Worm (Caenorhabditis elegans) whole organism, young adult: ENCODE data around the gene D1086.12.
A peak's percentile ranks its signal among the peaks of the same experiment; 100 is the strongest.

Source experiments
- B0035.1 ChIP-seq: sonication (generic microtip); optimal IDR thresholded peaks from 2 replicates; lab custom pipeline; 2016; ENCODE audit warnings: missing genetic modification characterization, mild to moderate bottlenecking, missing compliant biosample characterization, missing genotype, missing genetic modification reagents
- F33H1.4 ChIP-seq: fragments of 200-800 bp; sonication (Bioruptor generic); IDR thresholded peaks from 2 replicates; pipeline ENCODE4 v1.3.6; 2022; ENCODE audit warnings: missing genetic modification reagents, missing genetic modification characterization, missing compliant biosample characterization
- F52B5.7 ChIP-seq: sonication (generic microtip); optimal IDR thresholded peaks from 2 replicates; lab custom pipeline; 2016; ENCODE audit warnings: mild to moderate bottlenecking, missing genetic modification characterization, missing compliant biosample characterization
- F55B11.4 ChIP-seq: sonication (generic microtip); optimal IDR thresholded peaks from 2 replicates; lab custom pipeline; 2016; ENCODE audit warnings: missing compliant biosample characterization, missing genetic modification characterization, borderline replicate concordance; ENCODE audit not compliant: insufficient read depth
- F57A8.1 ChIP-seq: fragments of 200-800 bp; sonication (Bioruptor generic); optimal IDR thresholded peaks from 2 replicates; lab custom pipeline; 2018; ENCODE audit warnings: mild to moderate bottlenecking, missing genetic modification characterization, moderate library complexity, missing compliant biosample characterization
- F57C9.4 ChIP-seq: sonication (generic microtip); optimal IDR thresholded peaks from 2 replicates; lab custom pipeline; 2017; ENCODE audit warnings: mild to moderate bottlenecking, missing genetic modification characterization, missing compliant biosample characterization
- K12H6.12 ChIP-seq: fragments of 200-800 bp; sonication (Bioruptor generic); optimal IDR thresholded peaks from 2 replicates; lab custom pipeline; 2018; ENCODE audit warnings: mild to moderate bottlenecking, missing genetic modification characterization, missing compliant biosample characterization
- ZK185.1 ChIP-seq: sonication (generic microtip); optimal IDR thresholded peaks from 2 replicates; lab custom pipeline; 2016; ENCODE audit warnings: mild to moderate bottlenecking, missing genetic modification characterization, missing compliant biosample characterization; ENCODE audit not compliant: poor library complexity, severe bottlenecking
- ama-1 ChIP-seq, 3 experiments: fragments of 150-350 bp in 1 of 3; sonication (generic microtip) in 2 of 3; optimal IDR thresholded peaks; 2 replicates each; lab custom pipeline; 2014 to 2018; ENCODE audit warnings: missing biosample characterization in 2 of 3, missing genetic modification characterization in 2 of 3, missing genetic modification reagents in 2 of 3
- aptf-2 ChIP-seq: fragments of 200-800 bp; sonication (Bioruptor generic); conservative IDR thresholded peaks from 2 replicates; pipeline ENCODE4 v1.3.6; 2022; ENCODE audit warnings: missing genetic modification reagents, missing genetic modification characterization, missing compliant biosample characterization
- athp-1 ChIP-seq: sonication (generic microtip); optimal IDR thresholded peaks from 2 replicates; lab custom pipeline; 2017; ENCODE audit warnings: mild to moderate bottlenecking, missing genetic modification characterization, missing compliant biosample characterization
- ceh-27 ChIP-seq: fragments of 200-800 bp; sonication (Bioruptor generic); optimal IDR thresholded peaks from 2 replicates; lab custom pipeline; 2018; ENCODE audit warnings: mild to moderate bottlenecking, missing genetic modification characterization, moderate library complexity, missing compliant biosample characterization
- ceh-40 ChIP-seq: fragments of 200-800 bp; sonication (Bioruptor generic); IDR thresholded peaks from 2 replicates; pipeline ENCODE4 v1.3.6; 2022; ENCODE audit warnings: missing genetic modification characterization, missing compliant biosample characterization
- ceh-79 ChIP-seq: sonication (generic microtip); optimal IDR thresholded peaks from 2 replicates; lab custom pipeline; 2017; ENCODE audit warnings: mild to moderate bottlenecking, missing genetic modification characterization, missing compliant biosample characterization
- dox-1 ChIP-seq: fragments of 200-800 bp; sonication (Bioruptor generic); IDR thresholded peaks from 2 replicates; pipeline ENCODE4 v1.3.6; 2022; ENCODE audit warnings: missing genetic modification reagents, missing genetic modification characterization, missing compliant biosample characterization
- gei-17 ChIP-seq: fragments of 200-800 bp; sonication (Bioruptor generic); optimal IDR thresholded peaks from 2 replicates; lab custom pipeline; 2018; ENCODE audit warnings: mild to moderate bottlenecking, missing genetic modification characterization, missing compliant biosample characterization
- hmg-1.2 ChIP-seq: fragments of 200-800 bp; sonication (Bioruptor generic); IDR thresholded peaks from 2 replicates; pipeline ENCODE4 v1.3.6; 2022; ENCODE audit warnings: missing genetic modification reagents, missing genetic modification characterization, missing compliant biosample characterization
- hmg-20 ChIP-seq: fragments of 200-800 bp; sonication (Bioruptor generic); IDR thresholded peaks from 2 replicates; pipeline ENCODE4 v1.3.6; 2022; ENCODE audit warnings: missing genetic modification reagents, missing genetic modification characterization, missing compliant biosample characterization
- hsf-1 ChIP-seq: fragments of 200-800 bp; sonication (Bioruptor generic); IDR thresholded peaks from 2 replicates; pipeline ENCODE4 v1.3.6; 2022; ENCODE audit warnings: missing genetic modification reagents, missing genetic modification characterization, missing compliant biosample characterization
- lag-1 ChIP-seq: fragments of 200-800 bp; sonication (Bioruptor generic); IDR thresholded peaks from 2 replicates; pipeline ENCODE4 v1.3.6; 2022; ENCODE audit warnings: missing genetic modification reagents, missing genetic modification characterization, missing compliant biosample characterization
- lsy-27 ChIP-seq: sonication (generic microtip); optimal IDR thresholded peaks from 2 replicates; lab custom pipeline; 2017; ENCODE audit warnings: missing genetic modification characterization, mild to moderate bottlenecking, missing compliant biosample characterization, antibody characterized with exemption, missing genotype, borderline replicate concordance; ENCODE audit not compliant: insufficient read depth
- mel-28 ChIP-seq: sonication (generic microtip); optimal IDR thresholded peaks from 2 replicates; lab custom pipeline; 2016; ENCODE audit warnings: borderline replicate concordance, mild to moderate bottlenecking, missing genetic modification characterization, missing compliant biosample characterization
- nhr-120 ChIP-seq: fragments of 200-800 bp; sonication (Bioruptor generic); IDR thresholded peaks from 2 replicates; pipeline ENCODE4 v1.3.6; 2022; ENCODE audit warnings: missing genetic modification characterization, missing compliant biosample characterization
- nhr-80 ChIP-seq: sonication (generic microtip); optimal IDR thresholded peaks from 2 replicates; lab custom pipeline; 2016; ENCODE audit warnings: missing genetic modification characterization, missing compliant biosample characterization
- nhr-90 ChIP-seq: sonication (generic microtip); optimal IDR thresholded peaks from 2 replicates; lab custom pipeline; 2016; ENCODE audit warnings: missing genotype, mild to moderate bottlenecking, missing genetic modification characterization, missing compliant biosample characterization
- snpc-1.3 ChIP-seq: sonication (generic microtip); optimal IDR thresholded peaks from 2 replicates; lab custom pipeline; 2017; ENCODE audit warnings: missing genetic modification characterization, mild to moderate bottlenecking, missing compliant biosample characterization, antibody characterized with exemption, moderate library complexity, missing genotype, missing genetic modification reagents; ENCODE audit not compliant: insufficient read depth
- tbp1 ChIP-seq: fragments of 200-800 bp; sonication (Bioruptor generic); optimal IDR thresholded peaks from 2 replicates; lab custom pipeline; 2018; ENCODE audit warnings: mild to moderate bottlenecking, missing genetic modification characterization, missing compliant biosample characterization
- tbx-9 ChIP-seq: sonication (generic microtip); optimal IDR thresholded peaks from 2 replicates; lab custom pipeline; 2016; ENCODE audit warnings: borderline replicate concordance, missing genetic modification characterization, inconsistent platforms, missing compliant biosample characterization
- unc-130 ChIP-seq: sonication (generic microtip); optimal IDR thresholded peaks from 2 replicates; lab custom pipeline; 2016; ENCODE audit warnings: missing genetic modification reagents, missing genetic modification characterization, missing compliant biosample characterization
- xnd-1 ChIP-seq: sonication (generic microtip); optimal IDR thresholded peaks from 2 replicates; lab custom pipeline; 2016; ENCODE audit warnings: missing genotype, missing genetic modification reagents, missing genetic modification characterization, missing compliant biosample characterization
- zfh-2 ChIP-seq: fragments of 200-800 bp; sonication (Bioruptor generic); conservative IDR thresholded peaks from 2 replicates; pipeline ENCODE4 v1.3.6; 2022; ENCODE audit warnings: missing genetic modification reagents, missing genetic modification characterization, missing compliant biosample characterization
- ztf-25 ChIP-seq: fragments of 200-800 bp; sonication (Bioruptor generic); IDR thresholded peaks from 2 replicates; pipeline ENCODE4 v1.3.6; 2022; ENCODE audit warnings: missing genetic modification reagents, missing genetic modification characterization, missing compliant biosample characterization
- ztf-28 ChIP-seq: fragments of 200-800 bp; sonication (Bioruptor generic); IDR thresholded peaks from 2 replicates; pipeline ENCODE4 v1.3.6; 2022; ENCODE audit warnings: missing genetic modification reagents, missing genetic modification characterization, missing compliant biosample characterization

D1086.12 gene

ce11 chrV:14126341-14126924, 25.4 kb downstream of the D1086.12 start:
- TF ChIP-seq lag-1 (GFP tag; lab: Robert Waterston, UW) (no peak), ceh-27 (GFP tag; lab: Kevin White, UChicago) (peak; percentile 1), nhr-80 (tag; lab: Kevin White, UChicago) (no peak), tbx-9 (no peak), zfh-2 (peak; percentile 53; the same call in 1 of the 2 replicates)
- TF ChIP-seq, all 124 proteins: peak for 2

DNA sequence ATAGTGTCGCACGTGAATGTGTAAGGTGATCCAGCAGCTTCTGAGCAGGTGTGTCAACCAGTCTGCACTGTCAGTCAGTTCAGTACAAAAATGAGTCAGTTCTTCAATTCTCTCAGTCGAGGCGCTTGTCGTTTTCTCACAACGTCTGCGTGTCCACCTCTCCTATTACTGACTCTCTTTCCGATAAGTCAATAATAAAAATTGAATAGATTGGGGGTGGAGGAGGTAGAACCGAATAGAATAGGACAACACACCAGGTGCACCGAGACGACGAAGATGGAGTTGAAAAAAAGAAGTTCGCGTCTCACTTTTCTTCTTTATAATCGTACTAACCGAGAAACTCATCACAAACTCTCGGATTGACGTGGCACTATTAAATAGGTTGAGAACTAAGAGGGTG, 26.8 kb downstream of the D1086.12 start:
- TF ChIP-seq ztf-25 (GFP tag; lab: Robert Waterston, UW): no peak
- no peak for TF ChIP-seq B0035.1 (tag; lab: Kevin White, UChicago)
- TF ChIP-seq F57C9.4 (tag; lab: Kevin White, UChicago): no peak
- TF ChIP-seq unc-130 (GFP tag; lab: Kevin White, UChicago): no peak
- no peak for TF ChIP-seq F52B5.7
- TF ChIP-seq hmg-20 (GFP tag; lab: Robert Waterston, UW): no peak
- TF ChIP-seq nhr-90 (tag; lab: Kevin White, UChicago): no peak
- TF ChIP-seq ceh-40 (GFP tag; lab: Robert Waterston, UW): no peak
- TF ChIP-seq nhr-80 (tag; lab: Kevin White, UChicago): peak; percentile 72
- no peak for TF ChIP-seq F33H1.4 (GFP tag; lab: Robert Waterston, UW)
- no peak for TF ChIP-seq F57A8.1 (GFP tag; lab: Kevin White, UChicago)
- no peak for TF ChIP-seq F55B11.4 (tag; lab: Kevin White, UChicago)
- TF ChIP-seq tbp1 (GFP tag; lab: Kevin White, UChicago): no peak
- peak; percentile 37; the same call in 1 of the 2 replicates for TF ChIP-seq dox-1 (GFP tag; lab: Robert Waterston, UW)
- TF ChIP-seq lsy-27 (tag; lab: Kevin White, UChicago): no peak
- no peak for TF ChIP-seq ama-1 (optimal IDR thresholded peaks at IDR 0.05; lab: Kevin White, UChicago)
- TF ChIP-seq ama-1 (GFP tag; optimal IDR thresholded peaks at IDR 0.05; lab: Kevin White, UChicago): no peak
- no peak for TF ChIP-seq xnd-1
- no peak for TF ChIP-seq snpc-1.3 (tag; lab: Kevin White, UChicago)
- TF ChIP-seq nhr-120 (GFP tag; lab: Robert Waterston, UW): no peak
- no peak for TF ChIP-seq gei-17 (GFP tag; lab: Kevin White, UChicago)
- no peak for TF ChIP-seq ZK185.1 (tag; lab: Kevin White, UChicago)
- no peak for TF ChIP-seq mel-28 (tag; lab: Kevin White, UChicago)
- no peak for TF ChIP-seq hsf-1 (GFP tag; lab: Robert Waterston, UW)
- TF ChIP-seq ceh-79: no peak
- TF ChIP-seq hmg-1.2 (GFP tag; lab: Robert Waterston, UW): peak; percentile 31; the same call in 1 of the 2 replicates

DNA sequence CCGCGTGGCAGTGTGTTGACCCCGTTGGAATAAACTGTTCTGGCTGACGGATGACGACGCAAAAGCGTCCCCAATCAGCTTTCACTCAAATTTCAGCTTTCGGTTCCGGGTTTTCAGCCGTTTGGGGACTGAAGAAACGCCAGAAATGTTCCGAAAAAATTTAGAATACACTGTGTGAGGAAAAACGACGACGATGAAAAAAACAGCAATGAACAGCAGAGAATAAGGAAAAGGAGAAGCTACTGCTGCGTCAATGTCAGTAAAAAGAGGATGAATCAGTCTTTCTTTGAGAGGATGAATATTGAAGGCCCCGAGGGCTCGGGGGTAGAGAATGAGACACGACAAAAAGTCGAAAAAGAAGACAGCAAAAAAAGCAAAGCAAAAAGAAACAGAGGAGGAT, 27.9 kb downstream of the D1086.12 start:
- TF ChIP-seq athp-1 (no peak), ztf-28 (no peak), nhr-80 (tag; lab: Kevin White, UChicago) (no peak)
- TF ChIP-seq, all 124 proteins: peak for 0

DNA sequence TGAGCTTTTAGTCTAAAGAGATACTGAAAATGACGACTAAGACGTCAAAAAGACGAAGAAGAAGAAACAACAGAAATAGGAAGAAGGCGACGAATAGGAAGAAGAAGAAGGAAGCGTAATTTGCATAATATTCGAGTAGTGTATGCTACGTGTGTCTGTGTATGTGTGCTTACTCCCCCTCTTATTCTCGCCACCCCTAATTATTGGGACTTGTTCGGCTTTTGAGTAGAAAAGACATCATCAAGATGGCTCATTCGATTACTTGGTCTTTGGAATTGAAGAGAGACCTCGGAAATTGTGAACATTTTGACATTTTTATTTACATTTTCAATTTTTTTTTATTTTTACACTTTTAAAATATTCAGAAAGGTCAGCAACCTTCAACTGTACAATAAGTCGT, 29.2 kb downstream of the D1086.12 start:
- TF ChIP-seq K12H6.12 (tag; lab: Kevin White, UChicago): no peak
- no peak for TF ChIP-seq aptf-2
- TF ChIP-seq tbp1 (GFP tag; lab: Kevin White, UChicago): no peak
